Worm (Caenorhabditis elegans) whole organism, young adult: ENCODE measurements around the gene F56D5.5.

Experiments used
- B0336.3 ChIP-seq: fragments of 200-800 bp; sonication (Bioruptor generic); IDR thresholded peaks from 2 replicates; pipeline ENCODE4 v1.3.6; 2022; ENCODE audit warnings: missing genetic modification characterization, missing compliant biosample characterization
- Y56A3A.18 ChIP-seq: fragments of 200-800 bp; sonication (Bioruptor generic); IDR thresholded peaks from 2 replicates; pipeline ENCODE4 v1.3.6; 2022; ENCODE audit warnings: missing genetic modification reagents, missing genetic modification characterization, missing compliant biosample characterization
- ama-1 ChIP-seq, 3 experiments: fragments of 150-350 bp in 1 of 3; sonication (generic microtip) in 2 of 3; optimal IDR thresholded peaks; 2 replicates each; lab custom pipeline; 2014 to 2018; ENCODE audit warnings: missing biosample characterization in 2 of 3, missing genetic modification characterization in 2 of 3, missing genetic modification reagents in 2 of 3
- attf-5 ChIP-seq: fragments of 200-800 bp; sonication (Bioruptor generic); optimal IDR thresholded peaks from 2 replicates; lab custom pipeline; 2018; ENCODE audit warnings: mild to moderate bottlenecking, missing genetic modification characterization, missing compliant biosample characterization
- cebp-1 ChIP-seq, 2 experiments: fragments of 200-800 bp in 1 of 2; sonication (Bioruptor generic) in 1 of 2; sonication (generic microtip) in 1 of 2; IDR thresholded peaks in 1 of 2; optimal IDR thresholded peaks in 1 of 2; 2 replicates each; pipeline versions ENCODE4 v1.3.6 to Lab custom; 2017 to 2022; ENCODE audit warnings: missing compliant biosample characterization in 2 of 2, missing genetic modification characterization in 2 of 2, mild to moderate bottlenecking in 1 of 2, missing genetic modification reagents in 1 of 2, moderate library complexity in 1 of 2
- efl-1 ChIP-seq: fragments of 150-350 bp; optimal IDR thresholded peaks from 2 replicates; lab custom pipeline; 2014; ENCODE audit warnings: missing biosample characterization, missing genetic modification reagents, missing genetic modification characterization
- lir-1 ChIP-seq: fragments of 200-800 bp; sonication (Bioruptor generic); conservative IDR thresholded peaks from 2 replicates; pipeline ENCODE4 v1.3.6; 2022; ENCODE audit warnings: missing genetic modification reagents, missing genetic modification characterization, missing compliant biosample characterization
- snpc-1.1 ChIP-seq: sonication (generic microtip); optimal IDR thresholded peaks from 2 replicates; lab custom pipeline; 2017; ENCODE audit warnings: missing genetic modification characterization, mild to moderate bottlenecking, missing compliant biosample characterization, antibody characterized with exemption, moderate library complexity, missing genotype, missing genetic modification reagents; ENCODE audit not compliant: insufficient read depth
- unc-62 ChIP-seq: fragments of 150-350 bp; optimal IDR thresholded peaks from 2 replicates; lab custom pipeline; 2014; ENCODE audit warnings: missing biosample characterization, missing genetic modification reagents, missing genetic modification characterization

- TF ChIP-seq snpc-1.1 (no peak), Y56A3A.18 (no peak), unc-62 (GFP tag; lab: Kevin White, UChicago) (no peak), B0336.3 (GFP tag; lab: Robert Waterston, UW) (no peak), attf-5 (GFP tag; lab: Kevin White, UChicago) (no peak), lir-1 (GFP tag; lab: Robert Waterston, UW) (no peak), ama-1 (optimal IDR thresholded peaks at IDR 0.05; lab: Kevin White, UChicago) (no peak), ama-1 (GFP tag; optimal IDR thresholded peaks at IDR 0.05; lab: Kevin White, UChicago) (no peak), cebp-1 (GFP tag; IDR thresholded peaks at IDR 0.05; lab: Robert Waterston, UW) (no peak), cebp-1 (tag; optimal IDR thresholded peaks at IDR 0.05; lab: Kevin White, UChicago) (no peak), efl-1 (GFP tag; lab: Kevin White, UChicago) (no peak)
Measured at ce11 chrIV:9376550-9376949, 31.4 kb downstream of the F56D5.5 start.
